Worm (Caenorhabditis elegans): ENCODE data around the gene F07G11.4.
"Not testable (repeated sequence)": the region's sequence is repeated elsewhere in the genome, so short reads cannot be mapped to it uniquely, and the experiment has no call there.

Gene F07G11.4

DNA sequence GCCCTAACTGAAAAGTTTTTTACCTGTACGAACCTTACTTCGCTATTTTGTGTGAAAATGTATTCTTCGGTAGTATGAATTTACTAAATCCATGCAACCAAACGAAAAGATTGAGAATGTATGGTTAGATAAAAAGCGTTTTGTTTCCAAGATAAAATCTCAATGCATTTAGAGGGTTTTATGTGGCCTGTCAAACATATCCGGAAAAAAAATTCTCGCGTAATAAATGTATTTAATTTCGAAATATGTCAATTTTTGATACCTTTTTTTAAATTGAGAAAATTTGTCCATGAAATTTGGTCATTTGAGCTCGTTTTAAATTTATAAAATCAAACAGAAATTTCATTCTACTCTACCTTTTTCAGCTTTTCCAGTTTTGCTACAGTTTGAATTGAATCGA lies at the start of gene F07G11.4:
Gene F07G11.4 (minus strand): TSS at position 101 of the 400 bp plus-strand sequence.
- no peak for TF ChIP-seq K12H6.12 (tag; optimal IDR thresholded peaks at IDR 0.05)
- TF ChIP-seq T07F8.4 (tag; optimal IDR thresholded peaks at IDR 0.05): no peak
- TF ChIP-seq xnd-1 (tag; optimal IDR thresholded peaks at IDR 0.05): no peak
- no peak for TF ChIP-seq egl-44 (GFP tag; IDR thresholded peaks at IDR 0.05)
- TF ChIP-seq hmg-20 (GFP tag; IDR thresholded peaks at IDR 0.05): no peak
- no peak for TF ChIP-seq mcd-1 (GFP tag; IDR thresholded peaks at IDR 0.05)

DNA sequence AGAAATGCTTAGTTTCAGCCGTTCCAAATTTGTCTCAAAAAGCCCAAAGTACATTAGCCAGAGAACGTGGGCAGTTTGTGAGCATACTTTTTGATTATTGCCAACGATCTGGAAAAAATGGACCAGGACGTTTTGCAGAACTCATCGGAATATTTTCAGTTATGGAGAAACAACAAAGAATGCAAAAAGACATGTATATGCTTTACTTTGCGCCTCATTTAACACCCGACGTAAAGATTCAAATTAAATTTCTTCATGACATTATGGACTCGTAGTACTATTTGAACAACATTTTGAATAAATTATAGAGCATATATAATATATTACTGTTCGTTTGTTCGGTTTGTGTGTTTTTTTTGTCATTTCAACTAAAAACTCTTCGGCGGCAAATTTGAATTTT lies 48.4 kb upstream of the F07G11.4 start, which contains the start of gene srh-244:
Gene srh-244 (plus strand): TSS at position 301 of the 400 bp plus-strand sequence.
- TF ChIP-seq egrh-3 (GFP tag; IDR thresholded peaks at IDR 0.05) (no peak), B0336.3 (GFP tag; IDR thresholded peaks at IDR 0.05) (no peak), lsy-27 (tag; optimal IDR thresholded peaks at IDR 0.05; ENCODE audit: borderline replicate concordance, insufficient read depth) (no peak), madf-3 (GFP tag; IDR thresholded peaks at IDR 0.05) (no peak), madf-6 (GFP tag; IDR thresholded peaks at IDR 0.05) (no peak), F52B5.7 (tag; optimal IDR thresholded peaks at IDR 0.05) (no peak), ekl-4 (GFP tag; IDR thresholded peaks at IDR 0.05) (no peak), hlh-12 (tag; optimal IDR thresholded peaks at IDR 0.05) (no peak), hmg-1.2 (GFP tag; IDR thresholded peaks at IDR 0.05) (no peak), B0261.1 (tag; optimal IDR thresholded peaks at IDR 0.05) (no peak), B0019.2 (GFP tag; conservative IDR thresholded peaks at IDR 0.05) (no peak), T07F8.4 (tag; optimal IDR thresholded peaks at IDR 0.05) (no peak), snpc-3.4 (tag; optimal IDR thresholded peaks at IDR 0.05) (no peak), Y56A3A.18 (GFP tag; IDR thresholded peaks at IDR 0.05) (no peak)

DNA sequence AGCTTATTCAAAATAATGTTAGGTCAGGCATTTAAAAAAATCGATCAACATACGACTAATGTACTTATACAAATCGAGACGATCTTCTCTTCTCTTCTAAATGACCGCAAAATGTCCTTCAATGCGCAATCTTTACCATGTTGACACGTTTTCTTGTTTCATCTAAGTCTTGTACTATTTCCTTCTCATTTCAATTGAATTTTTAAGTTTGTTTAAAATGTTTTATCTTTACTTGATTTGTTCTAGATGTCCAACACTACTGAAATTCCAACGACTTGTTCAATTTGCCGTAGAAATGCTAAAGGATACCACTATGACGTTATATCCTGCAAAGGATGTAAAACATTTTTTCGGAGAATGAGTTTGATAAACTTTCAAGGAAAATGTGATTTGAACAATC lies 46.8 kb upstream of the F07G11.4 start, which contains the start of the genes nhr-263 and nhr-148:
Gene nhr-263 (minus strand): TSS at position 101 of the 400 bp plus-strand sequence.
Gene nhr-148 (plus strand): TSS at position 215 of the 400 bp plus-strand sequence.
- TF ChIP-seq ceh-27 (GFP tag; optimal IDR thresholded peaks at IDR 0.05) (no peak), K11D2.4 (GFP tag; IDR thresholded peaks at IDR 0.05) (no peak), F52B5.7 (tag; optimal IDR thresholded peaks at IDR 0.05) (no peak), attf-6 (GFP tag; IDR thresholded peaks at IDR 0.05) (no peak), lsy-27 (tag; optimal IDR thresholded peaks at IDR 0.05; ENCODE audit: borderline replicate concordance, insufficient read depth) (no peak), F10E7.11 (tag; optimal IDR thresholded peaks at IDR 0.05) (no peak), lsl-1 (GFP tag; optimal IDR thresholded peaks at IDR 0.05) (no peak), F23B12.7 (tag; optimal IDR thresholded peaks at IDR 0.05; ENCODE audit: insufficient read depth) (no peak)

DNA sequence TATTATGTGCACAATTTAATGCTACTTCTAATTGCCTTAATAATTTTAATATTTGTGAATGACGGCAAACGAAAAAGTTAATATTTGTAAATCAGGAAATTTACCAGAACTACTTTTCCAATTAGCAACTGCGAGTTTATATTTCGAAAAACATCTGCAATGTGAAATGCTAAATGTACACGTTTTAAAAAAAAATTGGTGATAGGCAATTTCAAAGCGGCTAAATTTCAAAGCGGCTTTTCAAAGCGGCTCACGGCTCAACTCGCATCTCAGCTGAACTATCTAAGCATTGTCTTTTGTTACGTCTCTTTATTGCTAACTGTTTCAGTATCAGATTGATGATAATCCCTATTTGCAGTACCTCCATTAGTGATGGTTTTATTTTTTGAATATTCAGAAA lies 44.7 kb upstream of the F07G11.4 start, which contains the start of gene srh-187:
Gene srh-187 (minus strand): TSS at position 101 of the 400 bp plus-strand sequence.
- TF ChIP-seq ztf-3 (GFP tag; optimal IDR thresholded peaks at IDR 0.05): no peak
- TF ChIP-seq F49E8.2 (tag; optimal IDR thresholded peaks at IDR 0.05; ENCODE audit: insufficient read depth): no peak
- no peak for TF ChIP-seq akir-1 (GFP tag; optimal IDR thresholded peaks at IDR 0.05)
- no peak for TF ChIP-seq nfya-2 (GFP tag; IDR thresholded peaks at IDR 0.05)
- TF ChIP-seq tbp1 (GFP tag; optimal IDR thresholded peaks at IDR 0.05): no peak
- no peak for TF ChIP-seq pbrm-1 (GFP tag; IDR thresholded peaks at IDR 0.05)
- TF ChIP-seq ztf-28 (GFP tag; IDR thresholded peaks at IDR 0.05): no peak

DNA sequence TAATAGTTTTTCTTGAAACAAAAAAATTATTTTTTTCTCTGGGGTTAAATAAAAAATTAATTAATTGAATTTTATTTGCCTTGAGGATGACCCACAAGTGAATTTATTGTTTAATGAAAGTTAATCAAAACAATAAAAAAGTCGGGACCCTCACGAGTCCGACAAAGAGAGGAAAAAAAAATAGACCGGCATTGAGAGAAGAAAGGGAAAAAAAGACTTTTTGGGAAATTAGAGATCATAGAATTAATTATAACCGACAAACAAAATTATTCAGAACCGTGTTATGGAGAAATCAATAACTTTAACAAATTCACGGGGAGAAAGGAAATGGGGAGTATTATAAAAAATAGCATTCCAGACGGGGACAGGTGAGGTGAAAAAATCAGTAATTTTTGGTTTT lies 42.0 kb upstream of the F07G11.4 start, which contains the start of gene F10G2.7:
Gene F10G2.7 (minus strand): TSS at position 101 of the 400 bp plus-strand sequence.
- TF ChIP-seq ceh-79 (tag; optimal IDR thresholded peaks at IDR 0.05); Y95B8A.8 (GFP tag; IDR thresholded peaks at IDR 0.05); let-526 (GFP tag; IDR thresholded peaks at IDR 0.05): not testable (repeated sequence)
